Worm (Caenorhabditis elegans) whole organism, late embryonic: ENCODE measurements around the gene F22F7.4.
"Not testable (repeated sequence)": the region's sequence is repeated elsewhere in the genome, so short reads cannot be mapped to it uniquely, and the experiment has no call there.

Experiments
- F13H6.1 ChIP-seq: sonication (generic microtip); optimal IDR thresholded peaks from 2 replicates; lab custom pipeline; 2016; ENCODE audit warnings: missing genetic modification characterization, missing compliant biosample characterization
- T23F11.4 ChIP-seq: fragments of 200-800 bp; sonication (Bioruptor generic); optimal IDR thresholded peaks from 2 replicates; lab custom pipeline; 2018; ENCODE audit warnings: mild to moderate bottlenecking, missing genetic modification characterization, missing compliant biosample characterization
- ama-1 ChIP-seq: fragments of 150-350 bp; optimal IDR thresholded peaks from 2 replicates; lab custom pipeline; 2014
- ceh-34 ChIP-seq: sonication (generic microtip); optimal IDR thresholded peaks from 2 replicates; lab custom pipeline; 2016; ENCODE audit warnings: mild to moderate bottlenecking, missing genetic modification characterization, missing compliant biosample characterization
- ceh-45 ChIP-seq: fragments of 200-800 bp; sonication (Bioruptor generic); IDR thresholded peaks from 2 replicates; pipeline ENCODE4 v1.3.6; 2022; ENCODE audit warnings: missing genetic modification reagents, missing genetic modification characterization, missing compliant biosample characterization
- elt-4 ChIP-seq: sonication (generic microtip); optimal IDR thresholded peaks from 2 replicates; lab custom pipeline; 2016; ENCODE audit warnings: missing genetic modification characterization, missing compliant biosample characterization
- ets-4 ChIP-seq: sonication (generic microtip); optimal IDR thresholded peaks from 2 replicates; lab custom pipeline; 2016; ENCODE audit warnings: missing genetic modification characterization, missing compliant biosample characterization
- fkh-6 ChIP-seq: sonication (generic microtip); optimal IDR thresholded peaks from 2 replicates; lab custom pipeline; 2016; ENCODE audit warnings: missing genetic modification characterization, missing compliant biosample characterization
- gmeb-2 ChIP-seq: sonication (generic microtip); optimal IDR thresholded peaks from 2 replicates; lab custom pipeline; 2016; ENCODE audit warnings: missing genetic modification characterization, inconsistent platforms, missing compliant biosample characterization
- hlh-30 ChIP-seq: sonication (generic microtip); optimal IDR thresholded peaks from 2 replicates; lab custom pipeline; 2017; ENCODE audit warnings: antibody characterized with exemption, missing genetic modification characterization, missing compliant biosample characterization; ENCODE audit not compliant: insufficient read depth
- lin-11 ChIP-seq: fragments of 200-800 bp; sonication (Bioruptor generic); optimal IDR thresholded peaks from 2 replicates; lab custom pipeline; 2018; ENCODE audit warnings: mild to moderate bottlenecking, missing genetic modification characterization, missing compliant biosample characterization
- tbx-2 ChIP-seq: sonication (generic microtip); optimal IDR thresholded peaks from 2 replicates; lab custom pipeline; 2016; ENCODE audit warnings: missing genetic modification characterization, missing compliant biosample characterization
- unc-3 ChIP-seq, 2 experiments: fragments of 200-800 bp in 1 of 2; sonication (Bioruptor generic) in 1 of 2; sonication (generic microtip) in 1 of 2; conservative IDR thresholded peaks in 1 of 2; optimal IDR thresholded peaks in 1 of 2; 2 replicates each; pipeline versions ENCODE4 v1.3.6 to Lab custom; 2016 to 2022; ENCODE audit warnings: missing compliant biosample characterization in 2 of 2, missing genetic modification characterization in 2 of 2, missing genetic modification reagents in 1 of 2
- ztf-16 ChIP-seq: sonication (generic microtip); optimal IDR thresholded peaks from 2 replicates; lab custom pipeline; 2017; ENCODE audit warnings: missing genetic modification characterization, missing compliant biosample characterization

DNA sequence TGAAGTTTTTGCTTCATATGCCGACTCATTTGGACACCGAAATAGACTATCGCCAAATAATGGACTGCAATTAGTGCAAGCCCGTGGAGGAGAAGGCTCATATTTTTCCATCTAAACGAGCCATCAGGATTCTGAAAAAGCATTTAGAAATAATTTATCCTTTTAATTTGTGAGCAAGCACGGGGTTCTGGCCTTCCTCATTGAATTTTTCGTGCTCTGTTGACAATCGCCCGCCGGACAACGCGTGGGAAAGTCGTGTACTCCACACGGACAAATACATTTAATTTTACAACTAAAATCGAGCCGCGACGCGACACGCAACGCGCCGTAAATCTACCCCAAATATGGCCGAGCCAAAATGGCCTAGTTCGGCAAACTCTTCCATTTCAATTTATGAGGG lies 38.5 kb upstream of the F22F7.4 start, which contains the start of gene F22F7.12:
- not testable (repeated sequence) for TF ChIP-seq ama-1 (lab: Kevin White, UChicago); gmeb-2; unc-3 (GFP tag; conservative IDR thresholded peaks at IDR 0.05; lab: Robert Waterston, UW); unc-3 (tag; optimal IDR thresholded peaks at IDR 0.05; lab: Kevin White, UChicago); ceh-34 (tag; lab: Kevin White, UChicago); lin-11 (tag; lab: Kevin White, UChicago); T23F11.4 (GFP tag; lab: Kevin White, UChicago); ceh-45; ztf-16 (tag; lab: Kevin White, UChicago); fkh-6 (tag; lab: Kevin White, UChicago); ets-4 (tag; lab: Kevin White, UChicago); tbx-2 (tag; lab: Kevin White, UChicago); F13H6.1 (tag; lab: Kevin White, UChicago); hlh-30 (tag; lab: Kevin White, UChicago); elt-4
